Worm (Caenorhabditis elegans) whole organism, late embryonic: Measurements from ENCODE around the gene mcu-1.

Source experiments
- ama-1 ChIP-seq: fragments of 150-350 bp; optimal IDR thresholded peaks from 2 replicates; lab custom pipeline; 2014
- ceh-31 ChIP-seq: sonication (generic microtip); optimal IDR thresholded peaks from 2 replicates; lab custom pipeline; 2016; ENCODE audit warnings: missing genetic modification characterization, missing compliant biosample characterization
- ceh-45 ChIP-seq: fragments of 200-800 bp; sonication (Bioruptor generic); IDR thresholded peaks from 2 replicates; pipeline ENCODE4 v1.3.6; 2022; ENCODE audit warnings: missing genetic modification reagents, missing genetic modification characterization, missing compliant biosample characterization
- fkh-10 ChIP-seq: fragments of 150-350 bp; optimal IDR thresholded peaks from 2 replicates; lab custom pipeline; 2014; ENCODE audit warnings: missing biosample characterization, missing genetic modification reagents, missing genetic modification characterization
- gmeb-2 ChIP-seq: sonication (generic microtip); optimal IDR thresholded peaks from 2 replicates; lab custom pipeline; 2016; ENCODE audit warnings: missing genetic modification characterization, inconsistent platforms, missing compliant biosample characterization
- lin-11 ChIP-seq: fragments of 200-800 bp; sonication (Bioruptor generic); optimal IDR thresholded peaks from 2 replicates; lab custom pipeline; 2018; ENCODE audit warnings: mild to moderate bottlenecking, missing genetic modification characterization, missing compliant biosample characterization
- tbx-7 ChIP-seq: sonication (generic microtip); optimal IDR thresholded peaks from 2 replicates; lab custom pipeline; 2016; ENCODE audit warnings: missing genotype, missing genetic modification characterization, missing compliant biosample characterization

- TF ChIP-seq ceh-31 (tag; lab: Kevin White, UChicago) (no peak), gmeb-2 (tag; lab: Kevin White, UChicago) (no peak), ama-1 (no peak), ceh-45 (GFP tag; lab: Robert Waterston, UW) (no peak), fkh-10 (GFP tag; lab: Kevin White, UChicago) (no peak), tbx-7 (tag; lab: Kevin White, UChicago) (no peak), lin-11 (tag; lab: Kevin White, UChicago) (no peak)
Observed at ce11 chrIV:5983191-5983590, 44.2 kb upstream of the mcu-1 start.
